Worm (Caenorhabditis elegans): Measurements from ENCODE around the gene cct-3.

ce11 chrII:2288798-2289197 is 55.5 kb downstream of the cct-3 start, which contains the start of the genes K09F6.10 and K09F6.13:
- TF ChIP-seq unc-86 (tag; optimal IDR thresholded peaks at IDR 0.05) (no peak), mdl-1 (tag; optimal IDR thresholded peaks at IDR 0.05) (no peak), ztf-4 (tag; optimal IDR thresholded peaks at IDR 0.05) (no peak), unc-130 (tag; optimal IDR thresholded peaks at IDR 0.05) (no peak), skn-1 (tag; optimal IDR thresholded peaks at IDR 0.05) (no peak), xbp-1 (tag; optimal IDR thresholded peaks at IDR 0.05) (no peak), unc-62 (GFP tag; optimal IDR thresholded peaks at IDR 0.05) (no peak), nhr-28 (tag; optimal IDR thresholded peaks at IDR 0.05) (no peak), aly-2 (tag; optimal IDR thresholded peaks at IDR 0.05) (no peak), Y116A8C.19 (tag; optimal IDR thresholded peaks at IDR 0.05; ENCODE audit: borderline replicate concordance) (no peak), C16A3.4 (tag; optimal IDR thresholded peaks at IDR 0.05) (no peak), blmp-1 (tag; optimal IDR thresholded peaks at IDR 0.05) (no peak)

All from whole organism, L1 larva.